Worm (Caenorhabditis elegans) whole organism, L3 larva: ENCODE measurements around the gene gst-29.
"Not testable (repeated sequence)": the region's sequence is repeated elsewhere in the genome, so short reads cannot be mapped to it uniquely, and the experiment has no call there.

ENCODE experiments used
- ZK546.5 ChIP-seq: sonication (generic microtip); optimal IDR thresholded peaks from 2 replicates; lab custom pipeline; 2017; ENCODE audit warnings: missing biosample characterization, missing genetic modification characterization
- aly-2 ChIP-seq: fragments of 150-350 bp; optimal IDR thresholded peaks from 2 replicates; lab custom pipeline; 2014; ENCODE audit warnings: missing biosample characterization, missing genetic modification characterization
- ama-1 ChIP-seq: fragments of 150-350 bp; optimal IDR thresholded peaks from 2 replicates; lab custom pipeline; 2018
- ceh-82 ChIP-seq: fragments of 150-350 bp; optimal IDR thresholded peaks from 2 replicates; lab custom pipeline; 2014; ENCODE audit warnings: missing biosample characterization, missing genetic modification characterization
- ceh-9 ChIP-seq: sonication (generic microtip); optimal IDR thresholded peaks from 2 replicates; lab custom pipeline; 2018; ENCODE audit warnings: missing biosample characterization, missing genetic modification characterization
- daf-12 ChIP-seq: fragments of 150-350 bp; optimal IDR thresholded peaks from 2 replicates; lab custom pipeline; 2014; ENCODE audit warnings: missing biosample characterization, missing genetic modification reagents, missing genetic modification characterization
- egl-27 ChIP-seq: sonication (generic microtip); optimal IDR thresholded peaks from 4 replicates; lab custom pipeline; 2017; ENCODE audit warnings: missing biosample characterization, missing genetic modification reagents, missing genetic modification characterization
- elt-1 ChIP-seq: fragments of 150-350 bp; optimal IDR thresholded peaks from 2 replicates; lab custom pipeline; 2014; ENCODE audit warnings: missing biosample characterization, missing genetic modification characterization
- elt-2 ChIP-seq: sonication (generic microtip); optimal IDR thresholded peaks from 2 replicates; lab custom pipeline; 2016; ENCODE audit warnings: missing genetic modification reagents, mild to moderate bottlenecking, missing genetic modification characterization, missing compliant biosample characterization
- elt-3 ChIP-seq, 3 experiments: fragments of 150-350 bp in 1 of 3; sonication (generic microtip) in 2 of 3; optimal IDR thresholded peaks; 2 replicates in 2 of 3; 4 replicates in 1 of 3; lab custom pipeline; 2014 to 2017; ENCODE audit warnings: missing biosample characterization in 3 of 3, missing genetic modification characterization in 3 of 3
- eor-1 ChIP-seq, 2 experiments: fragments of 150-350 bp; optimal IDR thresholded peaks; 2 replicates each; lab custom pipeline; 2014 to 2018; ENCODE audit warnings: missing biosample characterization in 2 of 2, missing genetic modification characterization in 2 of 2
- fkh-10 ChIP-seq: sonication (generic microtip); optimal IDR thresholded peaks from 2 replicates; lab custom pipeline; 2017; ENCODE audit warnings: missing biosample characterization, missing genetic modification reagents, missing genetic modification characterization
- fkh-2 ChIP-seq: fragments of 150-350 bp; optimal IDR thresholded peaks from 2 replicates; lab custom pipeline; 2014; ENCODE audit warnings: missing biosample characterization, missing genetic modification reagents, missing genetic modification characterization
- fos-1 ChIP-seq: fragments of 150-350 bp; optimal IDR thresholded peaks from 2 replicates; lab custom pipeline; 2014; ENCODE audit warnings: missing biosample characterization, missing genetic modification characterization
- lin-15B ChIP-seq: fragments of 150-350 bp; optimal IDR thresholded peaks from 2 replicates; lab custom pipeline; 2014; ENCODE audit warnings: missing biosample characterization, missing genetic modification characterization
- lin-39 ChIP-seq: fragments of 150-350 bp; optimal IDR thresholded peaks from 2 replicates; lab custom pipeline; 2018; ENCODE audit warnings: missing biosample characterization, missing genetic modification reagents, missing genetic modification characterization
- mdl-1 ChIP-seq: fragments of 150-350 bp; optimal IDR thresholded peaks from 2 replicates; lab custom pipeline; 2014; ENCODE audit warnings: missing biosample characterization, missing genetic modification characterization
- mml-1 ChIP-seq: fragments of 150-350 bp; sonication (generic microtip); optimal IDR thresholded peaks from 3 replicates; lab custom pipeline; 2014; ENCODE audit warnings: missing biosample characterization, missing genetic modification characterization
- nfya-1 ChIP-seq: sonication (generic microtip); optimal IDR thresholded peaks from 2 replicates; lab custom pipeline; 2017; ENCODE audit warnings: missing genetic modification characterization, mild to moderate bottlenecking, missing compliant biosample characterization, antibody characterized with exemption, moderate library complexity; ENCODE audit not compliant: insufficient read depth
- nhr-12 ChIP-seq: fragments of 150-350 bp; optimal IDR thresholded peaks from 2 replicates; lab custom pipeline; 2014; ENCODE audit warnings: missing biosample characterization, missing genetic modification characterization
- nhr-237 ChIP-seq: fragments of 150-350 bp; optimal IDR thresholded peaks from 2 replicates; lab custom pipeline; 2014; ENCODE audit warnings: missing biosample characterization, missing genetic modification characterization
- nhr-28 ChIP-seq: fragments of 150-350 bp; optimal IDR thresholded peaks from 2 replicates; lab custom pipeline; 2014; ENCODE audit warnings: missing biosample characterization, missing genetic modification characterization
- nhr-43 ChIP-seq: sonication (generic microtip); optimal IDR thresholded peaks from 2 replicates; lab custom pipeline; 2016; ENCODE audit warnings: mild to moderate bottlenecking, missing genetic modification characterization, missing compliant biosample characterization; ENCODE audit not compliant: poor library complexity, severe bottlenecking
- nhr-67 ChIP-seq: fragments of 150-350 bp; optimal IDR thresholded peaks from 2 replicates; lab custom pipeline; 2014; ENCODE audit warnings: missing biosample characterization, missing genetic modification characterization
- nhr-77 ChIP-seq: fragments of 150-350 bp; optimal IDR thresholded peaks from 2 replicates; lab custom pipeline; 2014; ENCODE audit warnings: missing biosample characterization, missing genetic modification characterization
- pha-4 ChIP-seq: fragments of 150-350 bp; optimal IDR thresholded peaks from 2 replicates; lab custom pipeline; 2014; ENCODE audit warnings: missing biosample characterization, missing genetic modification reagents, missing genetic modification characterization
- pqm-1 ChIP-seq: fragments of 150-350 bp; optimal IDR thresholded peaks from 2 replicates; lab custom pipeline; 2017; ENCODE audit warnings: missing biosample characterization, missing genetic modification characterization, inconsistent platforms
- skn-1 ChIP-seq: fragments of 150-350 bp; optimal IDR thresholded peaks from 2 replicates; lab custom pipeline; 2014; ENCODE audit warnings: missing biosample characterization, missing genetic modification characterization
- zag-1 ChIP-seq: fragments of 150-350 bp; optimal IDR thresholded peaks from 2 replicates; lab custom pipeline; 2014; ENCODE audit warnings: missing biosample characterization, missing genetic modification characterization
- ztf-11 ChIP-seq: fragments of 150-350 bp; optimal IDR thresholded peaks from 2 replicates; lab custom pipeline; 2014; ENCODE audit warnings: missing biosample characterization, missing genetic modification characterization

gst-29 gene

DNA sequence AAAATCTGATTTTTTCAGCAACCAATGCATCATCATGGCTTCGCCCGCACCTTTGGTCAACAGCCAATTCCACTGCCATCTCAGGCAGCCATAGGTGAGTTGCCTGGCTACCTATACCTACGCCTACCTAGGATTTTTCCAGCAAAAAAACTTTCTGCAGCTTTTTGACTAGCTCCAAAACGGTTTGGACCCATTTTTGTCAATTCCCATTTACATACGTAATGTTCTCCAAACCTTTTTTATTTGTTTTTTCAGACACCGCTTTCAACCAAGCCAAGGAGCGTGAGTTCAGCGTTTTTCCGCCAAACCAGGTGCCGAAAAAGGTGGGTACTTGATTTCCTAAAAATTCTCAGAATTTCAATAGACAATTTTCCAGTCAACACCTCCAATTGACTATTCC lies 25.9 kb downstream of the gst-29 start:
- no peak for TF ChIP-seq elt-2 (tag; lab: Kevin White, UChicago)
- TF ChIP-seq ceh-9 (tag; lab: Kevin White, UChicago), result no peak
- no peak for TF ChIP-seq mdl-1 (tag; lab: Kevin White, UChicago)
- TF ChIP-seq ZK546.5, result no peak
- TF ChIP-seq nhr-28, result no peak
- no peak for TF ChIP-seq nhr-77
- TF ChIP-seq eor-1 (tag; optimal IDR thresholded peaks at IDR 0.05; lab: Kevin White, UChicago), result no peak
- no peak for TF ChIP-seq egl-27 (tag; lab: Kevin White, UChicago)
- no peak for TF ChIP-seq ceh-82 (tag; lab: Kevin White, UChicago)
- TF ChIP-seq daf-12, result no peak
- TF ChIP-seq pha-4 (tag; lab: Kevin White, UChicago), result no peak
- no peak for TF ChIP-seq nhr-43 (tag; lab: Kevin White, UChicago)

DNA sequence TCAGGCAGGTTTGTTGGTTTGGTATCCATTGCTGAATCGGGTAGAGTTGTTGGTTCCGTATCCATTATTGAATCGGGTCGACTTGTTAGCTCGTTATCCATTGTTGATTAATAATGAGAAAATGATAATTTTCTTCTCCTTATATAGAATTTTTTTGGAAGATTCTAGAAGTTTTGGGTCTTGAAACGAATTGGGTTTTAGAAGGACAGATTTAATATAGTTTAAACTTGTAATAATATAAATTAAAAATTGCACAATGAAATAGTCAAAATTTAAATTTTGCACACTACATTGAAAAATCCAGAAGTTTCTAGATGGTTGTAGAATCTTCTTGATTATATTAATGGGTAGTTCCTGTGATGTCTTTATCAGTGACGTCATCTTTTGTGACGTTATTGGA lies 28.8 kb downstream of the gst-29 start, which contains the start of gene Y53F4B.26:
Gene Y53F4B.26, minus strand, starts transcription at position 101 of the 400 bp plus-strand sequence.
- not testable (repeated sequence) for TF ChIP-seq fkh-2; nhr-77; nhr-12 (tag; lab: Kevin White, UChicago)

DNA sequence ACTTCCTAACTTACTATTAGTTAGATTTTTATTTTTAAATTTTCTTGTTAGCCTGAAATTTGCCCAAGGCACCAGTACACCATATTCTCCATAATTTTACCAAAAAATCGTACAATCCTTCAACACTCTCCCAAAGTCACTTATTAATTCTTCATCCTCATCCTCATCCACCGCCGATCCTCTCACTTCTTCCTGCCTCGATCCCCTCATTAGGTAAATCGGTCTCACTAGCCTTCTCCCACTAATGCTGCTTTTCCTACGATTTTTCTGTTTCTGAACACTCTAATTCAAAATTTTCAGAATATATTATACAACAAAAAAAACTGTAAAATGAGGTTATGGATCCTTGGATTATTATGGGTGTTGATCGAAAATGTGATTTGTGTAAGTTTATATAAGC lies 33.8 kb downstream of the gst-29 start, which contains the start of gene Y53F4B.25:
Gene Y53F4B.25, plus strand, starts transcription at position 301 of the 400 bp plus-strand sequence.
- TF ChIP-seq fkh-10 (GFP tag; lab: Kevin White, UChicago) (no peak), elt-1 (tag; lab: Kevin White, UChicago) (no peak), nfya-1 (tag; lab: Kevin White, UChicago) (no peak)
- TF ChIP-seq, all 47 proteins: peak for 0

- TF ChIP-seq nhr-77 (no peak), fos-1 (tag; lab: Kevin White, UChicago) (no peak), nhr-12 (tag; lab: Kevin White, UChicago) (no peak), elt-1 (tag; lab: Kevin White, UChicago) (no peak), nhr-237 (tag; lab: Kevin White, UChicago) (no peak), zag-1 (tag; lab: Kevin White, UChicago) (no peak), ceh-9 (tag; lab: Kevin White, UChicago) (no peak), skn-1 (tag; lab: Kevin White, UChicago) (no peak), fkh-10 (GFP tag; lab: Kevin White, UChicago) (no peak), mml-1 (tag; lab: Kevin White, UChicago) (no peak), ama-1 (no peak), lin-15B (tag; lab: Kevin White, UChicago) (no peak), aly-2 (tag; lab: Kevin White, UChicago) (no peak), ztf-11 (tag; lab: Kevin White, UChicago) (no peak), nhr-28 (no peak), lin-39 (tag; lab: Kevin White, UChicago) (no peak), elt-2 (tag; lab: Kevin White, UChicago) (no peak)
These were observed 35.3 kb downstream of the gst-29 start, which contains the start of gene Y53F4B.24 for ce11 chrII:15134332-15134731. TSS of gene Y53F4B.24 (minus strand) at chrII:15134432.

ce11 chrII:15130512-15130911 lies 39.1 kb downstream of the gst-29 start, which contains the start of gene Y53F4B.62:
TSS of gene Y53F4B.62 (minus strand) at chrII:15130612.
- TF ChIP-seq pqm-1 (tag; lab: Kevin White, UChicago) (no peak), elt-3 (tag; optimal IDR thresholded peaks at IDR 0.05; lab: Kevin White, UChicago) (no peak)

DNA sequence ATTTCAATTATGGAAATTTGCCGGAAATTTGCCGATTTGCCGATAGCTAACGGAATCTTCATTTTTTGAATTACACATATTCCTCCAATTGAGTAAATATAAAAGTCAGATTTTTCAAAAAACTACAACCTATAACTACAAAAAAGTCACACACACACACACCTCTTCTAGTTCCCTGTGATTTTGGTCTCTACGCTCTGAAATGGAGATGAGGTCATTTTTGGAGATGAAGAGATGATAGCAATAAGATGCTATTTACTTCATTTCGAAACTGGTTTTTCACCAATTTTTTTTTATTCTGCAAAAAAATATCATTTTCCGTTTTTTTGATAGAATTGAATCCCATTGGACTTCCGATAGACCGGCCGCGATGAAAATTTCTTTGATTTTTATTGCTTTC lies 45.5 kb downstream of the gst-29 start, which contains the start of gene Y53F4B.23:
Gene Y53F4B.23, plus strand, starts transcription at position 312 of the 400 bp plus-strand sequence.
- TF ChIP-seq nhr-67 (tag; lab: Kevin White, UChicago), result no peak
- TF ChIP-seq fkh-2, result no peak
- TF ChIP-seq lin-39 (tag; lab: Kevin White, UChicago), result no peak
